Worm (Caenorhabditis elegans) whole organism, L3 larva: ENCODE results near the gene vamp-7.

ENCODE experiments used
- jun-1 ChIP-seq: fragments of 150-350 bp; optimal IDR thresholded peaks from 2 replicates; lab custom pipeline; 2014; ENCODE audit warnings: missing biosample characterization, missing genetic modification reagents, missing genetic modification characterization
- mdl-1 ChIP-seq: fragments of 150-350 bp; optimal IDR thresholded peaks from 2 replicates; lab custom pipeline; 2014; ENCODE audit warnings: missing biosample characterization, missing genetic modification characterization

- TF ChIP-seq mdl-1 (tag; lab: Kevin White, UChicago): no peak
- no peak for TF ChIP-seq jun-1 (tag; lab: Kevin White, UChicago)
Observed at ce11 chrIV:2639666-2640273, 31.9 kb downstream of the vamp-7 start.
